Fruit fly (Drosophila melanogaster): ENCODE data around the gene fid.

DNA sequence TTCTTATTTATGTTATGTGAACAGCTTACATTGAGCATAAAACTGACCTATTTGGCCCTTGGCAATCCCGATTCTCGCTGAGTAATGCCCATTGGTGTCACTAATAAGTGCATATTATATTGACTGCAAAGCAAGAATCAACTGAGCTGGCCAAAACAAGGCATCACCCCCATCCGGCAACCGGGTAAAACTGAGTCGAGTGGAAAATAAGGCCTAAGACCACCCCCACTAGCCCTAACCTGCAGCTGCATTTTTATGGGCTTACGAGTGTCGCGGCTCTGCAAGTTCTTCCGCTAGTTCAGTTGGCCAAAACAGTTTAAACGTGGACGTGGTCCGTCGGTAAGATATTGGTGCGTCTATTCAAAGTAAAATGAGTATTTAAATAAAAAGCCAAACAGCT lies 8.2 kb upstream of the fid start, which contains the start of gene boss:
- TF ChIP-seq CG1621 (tag; optimal IDR thresholded peaks at IDR 0.05), result no peak
- TF ChIP-seq eg (GFP tag; IDR thresholded peaks at IDR 0.05), result no peak
- no peak for TF ChIP-seq CG3032 (tag; optimal IDR thresholded peaks at IDR 0.05)
- TF ChIP-seq Ets21C (GFP tag; optimal IDR thresholded peaks at IDR 0.05), result no peak
- no peak for TF ChIP-seq spab (GFP tag; optimal IDR thresholded peaks at IDR 0.05)
